Worm (Caenorhabditis elegans): ENCODE results near the gene ttr-25.

ce11 chrV:18553750-18554149 is 2.8 kb upstream of the ttr-25 start, which contains the start of gene Y51A2D.8:
- no peak for TF ChIP-seq cog-1 (tag; optimal IDR thresholded peaks at IDR 0.05)
- TF ChIP-seq flt-1 (GFP tag; IDR thresholded peaks at IDR 0.05): no peak
